Worm (Caenorhabditis elegans) whole organism, L4 larva: ENCODE results near the gene tsen-34.

Source experiments
- D1046.2 ChIP-seq: fragments of 200-800 bp; sonication (Bioruptor generic); IDR thresholded peaks from 2 replicates; pipeline ENCODE4 v1.3.6; 2022; ENCODE audit warnings: missing genetic modification characterization, missing compliant biosample characterization
- F10B5.3 ChIP-seq: sonication (generic microtip); optimal IDR thresholded peaks from 2 replicates; lab custom pipeline; 2016; ENCODE audit warnings: mild to moderate bottlenecking, missing genetic modification characterization, missing compliant biosample characterization
- F26F4.8 ChIP-seq: fragments of 200-800 bp; sonication (Bioruptor generic); conservative IDR thresholded peaks from 2 replicates; pipeline ENCODE4 v1.3.6; 2022; ENCODE audit warnings: missing genetic modification characterization, missing compliant biosample characterization
- F49E8.2 ChIP-seq: sonication (generic microtip); optimal IDR thresholded peaks from 2 replicates; lab custom pipeline; 2016; ENCODE audit warnings: missing compliant biosample characterization, mild to moderate bottlenecking, missing genetic modification characterization, borderline replicate concordance
- T26A8.4 ChIP-seq: fragments of 200-800 bp; sonication (Bioruptor generic); IDR thresholded peaks from 2 replicates; pipeline ENCODE4 v1.3.6; 2022; ENCODE audit warnings: missing genetic modification characterization, missing compliant biosample characterization
- Y48G9A.11 ChIP-seq: fragments of 200-800 bp; sonication (Bioruptor generic); IDR thresholded peaks from 2 replicates; pipeline ENCODE4 v1.3.6; 2022; ENCODE audit warnings: missing genetic modification reagents, missing genetic modification characterization, missing compliant biosample characterization
- aly-2 ChIP-seq: sonication (generic microtip); optimal IDR thresholded peaks from 2 replicates; lab custom pipeline; 2018; ENCODE audit warnings: missing biosample characterization, missing genetic modification characterization
- arid-1 ChIP-seq: fragments of 200-800 bp; sonication (Bioruptor generic); conservative IDR thresholded peaks from 2 replicates; pipeline ENCODE4 v1.3.6; 2022; ENCODE audit warnings: missing genetic modification reagents, missing genetic modification characterization, missing compliant biosample characterization
- attf-4 ChIP-seq: sonication (generic microtip); optimal IDR thresholded peaks from 3 replicates; lab custom pipeline; 2017; ENCODE audit warnings: missing biosample characterization, missing genetic modification characterization
- ceh-20 ChIP-seq: fragments of 200-800 bp; sonication (Bioruptor generic); IDR thresholded peaks from 2 replicates; pipeline ENCODE4 v1.3.6; 2022; ENCODE audit warnings: missing genetic modification reagents, missing genetic modification characterization, missing compliant biosample characterization
- ceh-28 ChIP-seq: fragments of 150-350 bp; optimal IDR thresholded peaks from 2 replicates; lab custom pipeline; 2014; ENCODE audit warnings: missing biosample characterization, missing genetic modification reagents, missing genetic modification characterization
- ceh-44 ChIP-seq: fragments of 200-800 bp; sonication (Bioruptor generic); IDR thresholded peaks from 2 replicates; pipeline ENCODE4 v1.3.6; 2022; ENCODE audit warnings: missing genetic modification reagents, missing genetic modification characterization, missing compliant biosample characterization
- ceh-62 ChIP-seq: sonication (generic microtip); optimal IDR thresholded peaks from 2 replicates; lab custom pipeline; 2017; ENCODE audit warnings: missing biosample characterization, missing genetic modification characterization
- daf-8 ChIP-seq: fragments of 200-800 bp; sonication (Bioruptor generic); IDR thresholded peaks from 2 replicates; pipeline ENCODE4 v1.3.6; 2022; ENCODE audit warnings: missing genetic modification characterization, missing compliant biosample characterization
- dmd-6 ChIP-seq: fragments of 200-800 bp; sonication (Bioruptor generic); IDR thresholded peaks from 2 replicates; pipeline ENCODE4 v1.3.6; 2022; ENCODE audit warnings: missing genetic modification reagents, missing genetic modification characterization, missing compliant biosample characterization
- dpl-1 ChIP-seq: fragments of 150-350 bp; optimal IDR thresholded peaks from 2 replicates; lab custom pipeline; 2014; ENCODE audit warnings: missing biosample characterization, missing genetic modification reagents, missing genetic modification characterization
- duxl-1 ChIP-seq: sonication (generic microtip); optimal IDR thresholded peaks from 2 replicates; lab custom pipeline; 2016; ENCODE audit warnings: mild to moderate bottlenecking, missing genetic modification characterization, moderate library complexity, missing compliant biosample characterization; ENCODE audit not compliant: poor library complexity
- dve-1 ChIP-seq: sonication (generic microtip); optimal IDR thresholded peaks from 2 replicates; lab custom pipeline; 2017; ENCODE audit warnings: antibody characterized with exemption, mild to moderate bottlenecking, missing genetic modification characterization, missing compliant biosample characterization; ENCODE audit not compliant: insufficient read depth
- gei-8 ChIP-seq: fragments of 200-800 bp; sonication (Bioruptor generic); optimal IDR thresholded peaks from 2 replicates; lab custom pipeline; 2018; ENCODE audit warnings: mild to moderate bottlenecking, missing genetic modification characterization, missing compliant biosample characterization
- hif-1 ChIP-seq, 2 experiments: sonication (generic microtip); optimal IDR thresholded peaks; 2 replicates each; lab custom pipeline; 2016 to 2017; ENCODE audit warnings: missing compliant biosample characterization in 2 of 2, missing genetic modification characterization in 2 of 2, missing genetic modification reagents in 2 of 2, missing genotype in 2 of 2, mild to moderate bottlenecking in 1 of 2
- hlh-11 ChIP-seq: fragments of 200-800 bp; sonication (Bioruptor generic); optimal IDR thresholded peaks from 2 replicates; lab custom pipeline; 2018; ENCODE audit warnings: mild to moderate bottlenecking, missing genetic modification characterization, missing compliant biosample characterization
- jun-1 ChIP-seq: fragments of 150-350 bp; optimal IDR thresholded peaks from 2 replicates; lab custom pipeline; 2014; ENCODE audit warnings: missing biosample characterization, missing genetic modification reagents, missing genetic modification characterization
- lin-13 ChIP-seq: fragments of 150-350 bp; optimal IDR thresholded peaks from 2 replicates; lab custom pipeline; 2014; ENCODE audit warnings: missing biosample characterization, missing genetic modification reagents, missing genetic modification characterization
- lin-38 ChIP-seq: fragments of 200-800 bp; sonication (Bioruptor generic); IDR thresholded peaks from 2 replicates; pipeline ENCODE4 v1.3.6; 2022; ENCODE audit warnings: missing genetic modification reagents, missing genetic modification characterization, missing compliant biosample characterization
- lir-3 ChIP-seq: sonication (generic microtip); optimal IDR thresholded peaks from 2 replicates; lab custom pipeline; 2016; ENCODE audit warnings: mild to moderate bottlenecking, missing genetic modification characterization, missing compliant biosample characterization
- mdl-1 ChIP-seq, 2 experiments: fragments of 150-350 bp in 1 of 2; sonication (generic microtip) in 1 of 2; optimal IDR thresholded peaks; 2 replicates each; lab custom pipeline; 2014 to 2017; ENCODE audit warnings: missing biosample characterization in 2 of 2, missing genetic modification characterization in 2 of 2
- mxl-3 ChIP-seq: fragments of 200-800 bp; sonication (Bioruptor generic); optimal IDR thresholded peaks from 2 replicates; lab custom pipeline; 2018; ENCODE audit warnings: mild to moderate bottlenecking, missing genetic modification characterization, missing compliant biosample characterization
- nhr-10 ChIP-seq: fragments of 150-350 bp; optimal IDR thresholded peaks from 2 replicates; lab custom pipeline; 2014; ENCODE audit warnings: missing biosample characterization, missing genetic modification characterization
- nhr-111 ChIP-seq: fragments of 200-800 bp; sonication (Bioruptor generic); optimal IDR thresholded peaks from 2 replicates; lab custom pipeline; 2018; ENCODE audit warnings: mild to moderate bottlenecking, missing genetic modification characterization, missing compliant biosample characterization
- nhr-237 ChIP-seq: sonication (generic microtip); optimal IDR thresholded peaks from 2 replicates; lab custom pipeline; 2017; ENCODE audit warnings: missing biosample characterization, missing genetic modification characterization
- nhr-28 ChIP-seq: fragments of 150-350 bp; optimal IDR thresholded peaks from 2 replicates; lab custom pipeline; 2014; ENCODE audit warnings: missing biosample characterization, missing genetic modification characterization
- nhr-48 ChIP-seq: sonication (generic microtip); optimal IDR thresholded peaks from 2 replicates; lab custom pipeline; 2016; ENCODE audit warnings: mild to moderate bottlenecking, missing genetic modification characterization, missing compliant biosample characterization
- nhr-6 ChIP-seq: fragments of 150-350 bp; optimal IDR thresholded peaks from 2 replicates; lab custom pipeline; 2014; ENCODE audit warnings: missing biosample characterization, missing genetic modification characterization
- pqm-1 ChIP-seq: sonication (generic microtip); optimal IDR thresholded peaks from 2 replicates; lab custom pipeline; 2017; ENCODE audit warnings: missing biosample characterization, missing genetic modification characterization
- rbr-2 ChIP-seq: sonication (generic microtip); optimal IDR thresholded peaks from 2 replicates; lab custom pipeline; 2016; ENCODE audit warnings: missing genotype, missing genetic modification characterization, missing compliant biosample characterization
- sdz-12 ChIP-seq: fragments of 200-800 bp; sonication (Bioruptor generic); optimal IDR thresholded peaks from 2 replicates; lab custom pipeline; 2018; ENCODE audit warnings: mild to moderate bottlenecking, missing genetic modification characterization, missing compliant biosample characterization
- skn-1 ChIP-seq: fragments of 150-350 bp; optimal IDR thresholded peaks from 2 replicates; lab custom pipeline; 2014; ENCODE audit warnings: missing biosample characterization, missing genetic modification characterization
- spr-1 ChIP-seq: sonication (generic microtip); optimal IDR thresholded peaks from 2 replicates; lab custom pipeline; 2016; ENCODE audit warnings: mild to moderate bottlenecking, missing genetic modification characterization, missing compliant biosample characterization
- unc-62 ChIP-seq, 3 experiments: fragments of 150-350 bp in 1 of 3; sonication (generic microtip); optimal IDR thresholded peaks in 2 of 3; peaks in 1 of 3; 1 replicate in 1 of 3; 2 replicates in 2 of 3; lab custom pipeline; 2014 to 2017; ENCODE audit warnings: missing biosample characterization in 3 of 3, missing genetic modification characterization in 3 of 3, missing genetic modification reagents in 3 of 3, missing genotype in 1 of 3
- zip-2 ChIP-seq: fragments of 150-350 bp; optimal IDR thresholded peaks from 2 replicates; lab custom pipeline; 2014; ENCODE audit warnings: missing biosample characterization, missing genetic modification characterization
- ztf-7 ChIP-seq: fragments of 150-350 bp; optimal IDR thresholded peaks from 2 replicates; lab custom pipeline; 2014; ENCODE audit warnings: missing biosample characterization, missing genetic modification characterization

tsen-34 gene

DNA sequence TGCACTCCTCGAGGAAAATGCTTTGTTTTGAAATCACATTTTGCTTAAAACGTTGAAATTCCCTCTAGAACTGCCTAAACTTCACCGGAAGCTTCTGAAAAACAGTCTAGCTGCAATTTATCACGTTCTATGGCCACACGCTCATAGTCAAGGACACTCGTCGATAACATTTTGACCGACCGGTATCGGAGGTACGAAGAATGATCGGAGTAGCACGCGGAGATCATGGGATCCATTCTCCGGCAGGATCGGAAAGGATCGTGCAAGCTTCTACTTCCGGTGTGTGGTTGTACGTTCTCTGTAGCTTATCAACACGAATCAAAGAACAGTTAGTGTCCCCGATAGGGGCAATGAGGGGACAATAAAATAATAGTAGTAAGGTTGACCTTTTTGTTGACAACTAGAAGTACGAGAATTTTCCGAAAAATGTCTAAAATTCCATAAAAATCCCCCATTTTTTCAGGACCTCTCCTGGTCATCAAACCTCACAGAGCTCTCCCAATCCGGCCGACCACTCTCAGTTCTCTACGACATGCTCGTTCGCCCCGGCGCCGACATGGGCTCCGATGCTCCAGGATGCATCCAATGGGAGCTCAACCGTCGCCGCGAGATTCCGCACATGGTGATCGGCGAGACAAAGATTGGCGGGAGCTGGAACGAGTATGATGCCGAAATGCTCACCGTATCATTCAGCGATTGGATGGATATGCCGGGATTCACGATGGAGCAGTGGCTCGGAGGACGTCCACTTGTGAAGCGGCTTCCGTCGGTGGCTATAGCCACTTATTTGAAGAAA, 38.0 kb downstream of the tsen-34 start (continued):
- TF ChIP-seq ceh-44 (GFP tag; lab: Robert Waterston, UW) (no peak), F26F4.8 (GFP tag; lab: Robert Waterston, UW) (no peak), dmd-6 (GFP tag; lab: Robert Waterston, UW) (peak; percentile 20), mdl-1 (tag; optimal IDR thresholded peaks at IDR 0.05; lab: Kevin White, UChicago) (peak in 1 of 2 experiments; percentile 66), nhr-48 (tag; lab: Kevin White, UChicago) (peak; percentile 47), attf-4 (tag; lab: Kevin White, UChicago) (no peak), lir-3 (tag; lab: Kevin White, UChicago) (no peak), pqm-1 (tag; lab: Kevin White, UChicago) (no peak), arid-1 (no peak), mxl-3 (GFP tag; lab: Kevin White, UChicago) (peak; percentile 22), nhr-28 (peak; percentile 86), gei-8 (no peak), aly-2 (no peak), unc-62 (GFP tag; optimal IDR thresholded peaks at IDR 0.05 in 1 of 2; lab: Kevin White, UChicago) (peak in 1 of 2 experiments; percentile 74), unc-62 (tag; optimal IDR thresholded peaks at IDR 0.05; lab: Kevin White, UChicago) (no peak), ceh-28 (no peak), daf-8 (no peak), zip-2 (no peak), ceh-20 (GFP tag; lab: Robert Waterston, UW) (no peak), dpl-1 (no peak), Y48G9A.11 (GFP tag; lab: Robert Waterston, UW) (no peak), lin-38 (GFP tag; lab: Robert Waterston, UW) (no peak), lin-13 (GFP tag; lab: Kevin White, UChicago) (no peak), dve-1 (tag; lab: Kevin White, UChicago) (peak; percentile 47), F49E8.2 (tag; lab: Kevin White, UChicago) (no peak), skn-1 (tag; lab: Kevin White, UChicago) (no peak), hlh-11 (peak; percentile 62), sdz-12 (GFP tag; lab: Kevin White, UChicago) (no peak), rbr-2 (tag; lab: Kevin White, UChicago) (no peak), nhr-237 (tag; lab: Kevin White, UChicago) (no peak), jun-1 (no peak), F10B5.3 (tag; lab: Kevin White, UChicago) (no peak), D1046.2 (GFP tag; lab: Robert Waterston, UW) (no peak), nhr-111 (no peak), spr-1 (tag; lab: Kevin White, UChicago) (no peak), nhr-10 (no peak), ztf-7 (tag; lab: Kevin White, UChicago) (no peak), nhr-6 (no peak), ceh-62 (tag; lab: Kevin White, UChicago) (no peak), duxl-1 (tag; lab: Kevin White, UChicago) (no peak), hif-1 (tag; optimal IDR thresholded peaks at IDR 0.05; lab: Kevin White, UChicago) (peak; percentile 55 to 71)

DNA sequence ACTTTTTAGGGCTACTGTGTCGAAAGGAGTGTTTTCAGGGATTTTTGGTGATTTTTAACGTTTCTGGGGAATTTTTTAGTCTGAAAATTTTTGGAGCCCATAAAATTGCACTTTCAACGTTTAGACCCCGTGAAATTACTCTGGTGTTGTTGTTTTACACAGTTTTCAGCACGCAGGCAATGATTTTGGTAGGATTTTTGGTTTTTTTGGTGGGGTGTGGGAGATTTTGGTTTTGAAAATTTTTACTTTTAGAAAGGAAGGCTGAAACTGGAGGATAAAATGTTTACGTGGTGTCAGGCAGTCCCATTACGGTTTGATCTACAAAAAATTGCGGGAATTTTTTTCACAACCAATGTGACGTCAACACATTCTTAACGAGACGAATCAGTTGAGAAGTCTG, 40.0 kb downstream of the tsen-34 start:
- TF ChIP-seq T26A8.4 (GFP tag; lab: Robert Waterston, UW) = peak; percentile 66; the same call in 1 of the 2 replicates
- no peak for TF ChIP-seq nhr-48 (tag; lab: Kevin White, UChicago)
- TF ChIP-seq, all 104 proteins: peak for 1
